Worm (Caenorhabditis elegans) whole organism, young adult: ENCODE data around the gene K02D10.3.
A peak's percentile ranks its signal among the peaks of the same experiment; 100 is the strongest.

Experiments
- B0035.1 ChIP-seq: sonication (generic microtip); optimal IDR thresholded peaks from 2 replicates; lab custom pipeline; 2016; ENCODE audit warnings: missing genetic modification characterization, mild to moderate bottlenecking, missing compliant biosample characterization, missing genotype, missing genetic modification reagents
- B0261.1 ChIP-seq: sonication (generic microtip); optimal IDR thresholded peaks from 2 replicates; lab custom pipeline; 2016; ENCODE audit warnings: mild to moderate bottlenecking, missing genetic modification characterization, moderate library complexity, missing compliant biosample characterization
- B0336.3 ChIP-seq: fragments of 200-800 bp; sonication (Bioruptor generic); IDR thresholded peaks from 2 replicates; pipeline ENCODE4 v1.3.6; 2022; ENCODE audit warnings: missing genetic modification characterization, missing compliant biosample characterization
- C06A6.2 ChIP-seq: fragments of 200-800 bp; sonication (Bioruptor generic); conservative IDR thresholded peaks from 2 replicates; pipeline ENCODE4 v1.3.6; 2022; ENCODE audit warnings: missing genetic modification characterization, missing compliant biosample characterization
- F22D6.2 ChIP-seq: sonication (generic microtip); optimal IDR thresholded peaks from 2 replicates; lab custom pipeline; 2016; ENCODE audit warnings: mild to moderate bottlenecking, missing genetic modification characterization, missing compliant biosample characterization
- F33H1.4 ChIP-seq: fragments of 200-800 bp; sonication (Bioruptor generic); IDR thresholded peaks from 2 replicates; pipeline ENCODE4 v1.3.6; 2022; ENCODE audit warnings: missing genetic modification reagents, missing genetic modification characterization, missing compliant biosample characterization
- F37B4.10 ChIP-seq: fragments of 200-800 bp; sonication (Bioruptor generic); IDR thresholded peaks from 2 replicates; pipeline ENCODE4 v1.3.6; 2022; ENCODE audit warnings: missing genetic modification characterization, missing compliant biosample characterization
- F55B11.4 ChIP-seq: sonication (generic microtip); optimal IDR thresholded peaks from 2 replicates; lab custom pipeline; 2016; ENCODE audit warnings: missing compliant biosample characterization, missing genetic modification characterization, borderline replicate concordance; ENCODE audit not compliant: insufficient read depth
- K11D2.4 ChIP-seq: fragments of 200-800 bp; sonication (Bioruptor generic); IDR thresholded peaks from 2 replicates; pipeline ENCODE4 v1.3.6; 2022; ENCODE audit warnings: missing genetic modification reagents, missing genetic modification characterization, missing compliant biosample characterization
- Y95B8A.8 ChIP-seq: fragments of 200-800 bp; sonication (Bioruptor generic); IDR thresholded peaks from 2 replicates; pipeline ENCODE4 v1.3.6; 2022; ENCODE audit warnings: missing genetic modification reagents, missing genetic modification characterization, missing compliant biosample characterization
- ZK185.1 ChIP-seq: sonication (generic microtip); optimal IDR thresholded peaks from 2 replicates; lab custom pipeline; 2016; ENCODE audit warnings: mild to moderate bottlenecking, missing genetic modification characterization, missing compliant biosample characterization; ENCODE audit not compliant: poor library complexity, severe bottlenecking
- akir-1 ChIP-seq: fragments of 200-800 bp; sonication (Bioruptor generic); optimal IDR thresholded peaks from 2 replicates; lab custom pipeline; 2018; ENCODE audit warnings: mild to moderate bottlenecking, missing genetic modification characterization, moderate library complexity, missing compliant biosample characterization
- aptf-2 ChIP-seq: fragments of 200-800 bp; sonication (Bioruptor generic); conservative IDR thresholded peaks from 2 replicates; pipeline ENCODE4 v1.3.6; 2022; ENCODE audit warnings: missing genetic modification reagents, missing genetic modification characterization, missing compliant biosample characterization
- aptf-3 ChIP-seq: fragments of 200-800 bp; sonication (Bioruptor generic); IDR thresholded peaks from 2 replicates; pipeline ENCODE4 v1.3.6; 2022; ENCODE audit warnings: missing genetic modification characterization, missing compliant biosample characterization
- atf-7 ChIP-seq: sonication (generic microtip); optimal IDR thresholded peaks from 2 replicates; lab custom pipeline; 2017; ENCODE audit warnings: mild to moderate bottlenecking, missing genetic modification characterization, missing compliant biosample characterization
- attf-6 ChIP-seq: fragments of 200-800 bp; sonication (Bioruptor generic); IDR thresholded peaks from 2 replicates; pipeline ENCODE4 v1.3.6; 2022; ENCODE audit warnings: missing genetic modification reagents, missing genetic modification characterization, missing compliant biosample characterization
- bed-1 ChIP-seq: fragments of 200-800 bp; sonication (Bioruptor generic); IDR thresholded peaks from 2 replicates; pipeline ENCODE4 v1.3.6; 2022; ENCODE audit warnings: missing genetic modification reagents, missing genetic modification characterization, missing compliant biosample characterization
- ceh-27 ChIP-seq: fragments of 200-800 bp; sonication (Bioruptor generic); optimal IDR thresholded peaks from 2 replicates; lab custom pipeline; 2018; ENCODE audit warnings: mild to moderate bottlenecking, missing genetic modification characterization, moderate library complexity, missing compliant biosample characterization
- ceh-40 ChIP-seq: fragments of 200-800 bp; sonication (Bioruptor generic); IDR thresholded peaks from 2 replicates; pipeline ENCODE4 v1.3.6; 2022; ENCODE audit warnings: missing genetic modification characterization, missing compliant biosample characterization
- ceh-91 ChIP-seq: fragments of 200-800 bp; sonication (Bioruptor generic); IDR thresholded peaks from 2 replicates; pipeline ENCODE4 v1.3.6; 2022; ENCODE audit warnings: missing genetic modification reagents, missing genetic modification characterization, missing compliant biosample characterization
- die-1 ChIP-seq: sonication (generic microtip); optimal IDR thresholded peaks from 2 replicates; lab custom pipeline; 2016; ENCODE audit warnings: missing genotype, mild to moderate bottlenecking, missing genetic modification characterization, missing compliant biosample characterization
- dpl-1 ChIP-seq: fragments of 150-350 bp; optimal IDR thresholded peaks from 2 replicates; lab custom pipeline; 2014; ENCODE audit warnings: missing biosample characterization, missing genetic modification reagents, missing genetic modification characterization
- efl-1 ChIP-seq: fragments of 150-350 bp; optimal IDR thresholded peaks from 2 replicates; lab custom pipeline; 2014; ENCODE audit warnings: missing biosample characterization, missing genetic modification reagents, missing genetic modification characterization
- egl-44 ChIP-seq: fragments of 200-800 bp; sonication (Bioruptor generic); IDR thresholded peaks from 2 replicates; pipeline ENCODE4 v1.3.6; 2022; ENCODE audit warnings: missing genetic modification reagents, missing genetic modification characterization, missing compliant biosample characterization
- ekl-4 ChIP-seq: fragments of 200-800 bp; sonication (Bioruptor generic); IDR thresholded peaks from 2 replicates; pipeline ENCODE4 v1.3.6; 2022; ENCODE audit warnings: missing genetic modification reagents, missing genetic modification characterization, missing compliant biosample characterization
- ets-4 ChIP-seq: fragments of 200-800 bp; sonication (Bioruptor generic); optimal IDR thresholded peaks from 2 replicates; lab custom pipeline; 2018; ENCODE audit warnings: mild to moderate bottlenecking, missing genetic modification characterization, missing compliant biosample characterization
- fkh-3 ChIP-seq: sonication (generic microtip); optimal IDR thresholded peaks from 2 replicates; lab custom pipeline; 2016; ENCODE audit warnings: mild to moderate bottlenecking, missing genetic modification characterization, missing compliant biosample characterization
- hlh-12 ChIP-seq: sonication (generic microtip); optimal IDR thresholded peaks from 2 replicates; lab custom pipeline; 2016; ENCODE audit warnings: missing genetic modification characterization, missing compliant biosample characterization
- hmg-1.2 ChIP-seq: fragments of 200-800 bp; sonication (Bioruptor generic); IDR thresholded peaks from 2 replicates; pipeline ENCODE4 v1.3.6; 2022; ENCODE audit warnings: missing genetic modification reagents, missing genetic modification characterization, missing compliant biosample characterization
- hsf-1 ChIP-seq: fragments of 200-800 bp; sonication (Bioruptor generic); IDR thresholded peaks from 2 replicates; pipeline ENCODE4 v1.3.6; 2022; ENCODE audit warnings: missing genetic modification reagents, missing genetic modification characterization, missing compliant biosample characterization
- let-526 ChIP-seq: fragments of 200-800 bp; sonication (Bioruptor generic); IDR thresholded peaks from 2 replicates; pipeline ENCODE4 v1.3.6; 2022; ENCODE audit warnings: missing genetic modification reagents, missing genetic modification characterization, missing compliant biosample characterization
- lin-54 ChIP-seq: fragments of 200-800 bp; sonication (Bioruptor generic); optimal IDR thresholded peaks from 2 replicates; lab custom pipeline; 2018; ENCODE audit warnings: mild to moderate bottlenecking, missing genetic modification characterization, missing compliant biosample characterization
- madf-3 ChIP-seq: fragments of 200-800 bp; sonication (Bioruptor generic); IDR thresholded peaks from 2 replicates; pipeline ENCODE4 v1.3.6; 2022; ENCODE audit warnings: missing genetic modification reagents, missing genetic modification characterization, missing compliant biosample characterization
- madf-8 ChIP-seq: fragments of 200-800 bp; sonication (Bioruptor generic); conservative IDR thresholded peaks from 2 replicates; pipeline ENCODE4 v1.3.6; 2022; ENCODE audit warnings: missing genetic modification reagents, missing genetic modification characterization, missing compliant biosample characterization
- mcd-1 ChIP-seq: fragments of 200-800 bp; sonication (Bioruptor generic); IDR thresholded peaks from 2 replicates; pipeline ENCODE4 v1.3.6; 2022; ENCODE audit warnings: missing genetic modification reagents, missing genetic modification characterization, missing compliant biosample characterization
- nfyb-1 ChIP-seq: fragments of 200-800 bp; sonication (Bioruptor generic); IDR thresholded peaks from 2 replicates; pipeline ENCODE4 v1.3.6; 2022; ENCODE audit warnings: missing genetic modification reagents, missing genetic modification characterization, missing compliant biosample characterization
- nhr-120 ChIP-seq: fragments of 200-800 bp; sonication (Bioruptor generic); IDR thresholded peaks from 2 replicates; pipeline ENCODE4 v1.3.6; 2022; ENCODE audit warnings: missing genetic modification characterization, missing compliant biosample characterization
- nhr-179 ChIP-seq: sonication (generic microtip); optimal IDR thresholded peaks from 2 replicates; lab custom pipeline; 2016; ENCODE audit warnings: mild to moderate bottlenecking, missing genetic modification characterization, missing compliant biosample characterization
- nhr-27 ChIP-seq: fragments of 200-800 bp; sonication (Bioruptor generic); optimal IDR thresholded peaks from 2 replicates; lab custom pipeline; 2018; ENCODE audit warnings: mild to moderate bottlenecking, missing genetic modification characterization, moderate library complexity, missing compliant biosample characterization
- pha-4 ChIP-seq: fragments of 150-350 bp; sonication (generic microtip); optimal IDR thresholded peaks from 2 replicates; lab custom pipeline; 2014; ENCODE audit warnings: missing biosample characterization, missing genetic modification reagents, missing genetic modification characterization
- repo-1 ChIP-seq: sonication (generic microtip); optimal IDR thresholded peaks from 2 replicates; lab custom pipeline; 2017; ENCODE audit warnings: mild to moderate bottlenecking, missing genetic modification characterization, missing compliant biosample characterization
- snpc-1.1 ChIP-seq: sonication (generic microtip); optimal IDR thresholded peaks from 2 replicates; lab custom pipeline; 2017; ENCODE audit warnings: missing genetic modification characterization, mild to moderate bottlenecking, missing compliant biosample characterization, antibody characterized with exemption, moderate library complexity, missing genotype, missing genetic modification reagents; ENCODE audit not compliant: insufficient read depth
- snpc-3.4 ChIP-seq: sonication (generic microtip); optimal IDR thresholded peaks from 2 replicates; lab custom pipeline; 2017; ENCODE audit warnings: missing genetic modification characterization, mild to moderate bottlenecking, missing compliant biosample characterization, antibody characterized with exemption, moderate library complexity, missing genotype, missing genetic modification reagents
- tbp1 ChIP-seq: fragments of 200-800 bp; sonication (Bioruptor generic); optimal IDR thresholded peaks from 2 replicates; lab custom pipeline; 2018; ENCODE audit warnings: mild to moderate bottlenecking, missing genetic modification characterization, missing compliant biosample characterization
- zfh-2 ChIP-seq: fragments of 200-800 bp; sonication (Bioruptor generic); conservative IDR thresholded peaks from 2 replicates; pipeline ENCODE4 v1.3.6; 2022; ENCODE audit warnings: missing genetic modification reagents, missing genetic modification characterization, missing compliant biosample characterization
- ztf-26 ChIP-seq: sonication (generic microtip); optimal IDR thresholded peaks from 2 replicates; lab custom pipeline; 2017; ENCODE audit warnings: missing genetic modification characterization, missing compliant biosample characterization
- ztf-3 ChIP-seq: fragments of 200-800 bp; sonication (Bioruptor generic); optimal IDR thresholded peaks from 2 replicates; lab custom pipeline; 2018; ENCODE audit warnings: mild to moderate bottlenecking, missing genetic modification characterization, missing compliant biosample characterization

The K02D10.3 gene

DNA sequence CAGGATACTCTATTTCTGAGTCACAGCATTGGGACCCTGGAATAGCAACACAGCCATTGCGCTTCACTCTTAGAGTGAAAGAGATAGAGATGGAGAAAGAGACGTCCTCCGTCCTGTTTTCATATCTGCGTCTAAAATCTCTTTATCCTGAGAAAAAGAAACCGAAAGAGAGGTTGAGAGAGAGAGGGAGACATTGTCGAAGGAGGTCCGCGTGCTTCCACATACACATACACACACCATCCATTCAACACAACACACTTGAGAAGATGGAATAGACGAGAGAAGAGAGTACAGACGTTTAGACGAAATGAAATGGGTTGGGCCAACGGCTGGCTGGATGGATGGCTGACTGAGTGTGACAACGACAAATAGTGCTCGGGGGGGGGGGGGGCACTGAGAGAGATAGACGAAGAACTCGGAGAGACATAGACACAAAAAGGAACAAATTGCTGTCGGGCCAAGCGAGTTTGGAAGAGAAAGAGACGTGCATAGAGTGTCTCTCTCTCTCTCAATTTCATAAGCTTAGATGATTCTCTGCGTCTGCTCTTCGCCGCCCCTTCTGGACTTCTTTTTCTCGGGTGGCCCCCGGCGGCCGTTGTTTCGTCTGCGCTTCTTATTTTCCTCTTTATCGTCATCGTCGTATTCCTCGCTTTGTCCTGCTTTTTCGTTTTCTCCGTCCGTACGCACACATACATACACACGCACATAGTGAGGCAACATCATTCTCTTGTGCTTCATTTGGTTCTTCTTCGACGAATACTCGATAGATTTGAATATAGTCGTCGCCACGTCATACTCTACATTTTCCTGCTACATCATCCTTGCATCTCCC, 28.4 kb upstream of the K02D10.3 start, which contains the start of gene F54F2.6 (continued):
- TF ChIP-seq C06A6.2 (GFP tag; lab: Robert Waterston, UW) (peak; percentile 57), pha-4 (tag; lab: Kevin White, UChicago) (no peak), K11D2.4 (GFP tag; lab: Robert Waterston, UW) (peak; percentile 73; the same call in 1 of the 2 replicates), tbp1 (GFP tag; lab: Kevin White, UChicago) (no peak), fkh-3 (tag; lab: Kevin White, UChicago) (no peak), lin-54 (GFP tag; lab: Kevin White, UChicago) (peak; percentile 36), attf-6 (GFP tag; lab: Robert Waterston, UW) (no peak), die-1 (tag; lab: Kevin White, UChicago) (no peak), F37B4.10 (GFP tag; lab: Robert Waterston, UW) (0 out of 2 replicates have a peak, but pooled peaks have one; percentile 9), snpc-3.4 (tag; lab: Kevin White, UChicago) (no peak), ceh-91 (GFP tag; lab: Robert Waterston, UW) (no peak), ztf-3 (GFP tag; lab: Kevin White, UChicago) (peak; percentile 53), ekl-4 (GFP tag; lab: Robert Waterston, UW) (0 out of 2 replicates have a peak, but pooled peaks have one; percentile 12), let-526 (no peak), madf-3 (GFP tag; lab: Robert Waterston, UW) (no peak), hsf-1 (GFP tag; lab: Robert Waterston, UW) (no peak), nhr-27 (tag; lab: Kevin White, UChicago) (no peak), F33H1.4 (GFP tag; lab: Robert Waterston, UW) (no peak), egl-44 (GFP tag; lab: Robert Waterston, UW) (peak; percentile 69; the same call in 1 of the 2 replicates), dpl-1 (GFP tag; lab: Kevin White, UChicago) (no peak), ZK185.1 (tag; lab: Kevin White, UChicago) (peak; percentile 52), nfyb-1 (0 out of 2 replicates have a peak, but pooled peaks have one; percentile 50), ets-4 (GFP tag; lab: Kevin White, UChicago) (peak; percentile 42), nhr-120 (GFP tag; lab: Robert Waterston, UW) (no peak), ceh-27 (GFP tag; lab: Kevin White, UChicago) (peak; percentile 88), madf-8 (GFP tag; lab: Robert Waterston, UW) (no peak), B0336.3 (GFP tag; lab: Robert Waterston, UW) (peak; percentile 77), aptf-3 (GFP tag; lab: Robert Waterston, UW) (no peak), hmg-1.2 (peak; percentile 66), B0035.1 (peak; percentile 32), F55B11.4 (tag; lab: Kevin White, UChicago) (no peak), aptf-2 (GFP tag; lab: Robert Waterston, UW) (no peak), zfh-2 (GFP tag; lab: Robert Waterston, UW) (peak; percentile 99), F22D6.2 (tag; lab: Kevin White, UChicago) (no peak), mcd-1 (GFP tag; lab: Robert Waterston, UW) (peak; percentile 59), Y95B8A.8 (no peak), efl-1 (no peak), ztf-26 (tag; lab: Kevin White, UChicago) (peak; percentile 51), repo-1 (tag; lab: Kevin White, UChicago) (peak; percentile 57), snpc-1.1 (tag; lab: Kevin White, UChicago) (no peak), hlh-12 (tag; lab: Kevin White, UChicago) (no peak), B0261.1 (tag; lab: Kevin White, UChicago) (no peak), ceh-40 (no peak), atf-7 (peak; percentile 81), bed-1 (no peak), nhr-179 (tag; lab: Kevin White, UChicago) (no peak), akir-1 (GFP tag; lab: Kevin White, UChicago) (no peak)
